Worm (Caenorhabditis elegans) whole organism, young adult: ENCODE measurements around the gene clec-134.

Source experiments
- C06A6.2 ChIP-seq: fragments of 200-800 bp; sonication (Bioruptor generic); conservative IDR thresholded peaks from 2 replicates; pipeline ENCODE4 v1.3.6; 2022; ENCODE audit warnings: missing genetic modification characterization, missing compliant biosample characterization
- D2030.7 ChIP-seq: fragments of 200-800 bp; sonication (Bioruptor generic); IDR thresholded peaks from 2 replicates; pipeline ENCODE4 v1.3.6; 2022; ENCODE audit warnings: missing genetic modification reagents, missing genetic modification characterization, missing compliant biosample characterization
- F22D6.2 ChIP-seq: sonication (generic microtip); optimal IDR thresholded peaks from 2 replicates; lab custom pipeline; 2016; ENCODE audit warnings: mild to moderate bottlenecking, missing genetic modification characterization, missing compliant biosample characterization
- F33H1.4 ChIP-seq: fragments of 200-800 bp; sonication (Bioruptor generic); IDR thresholded peaks from 2 replicates; pipeline ENCODE4 v1.3.6; 2022; ENCODE audit warnings: missing genetic modification reagents, missing genetic modification characterization, missing compliant biosample characterization
- F55B11.4 ChIP-seq: sonication (generic microtip); optimal IDR thresholded peaks from 2 replicates; lab custom pipeline; 2016; ENCODE audit warnings: missing compliant biosample characterization, missing genetic modification characterization, borderline replicate concordance; ENCODE audit not compliant: insufficient read depth
- F57C9.4 ChIP-seq: sonication (generic microtip); optimal IDR thresholded peaks from 2 replicates; lab custom pipeline; 2017; ENCODE audit warnings: mild to moderate bottlenecking, missing genetic modification characterization, missing compliant biosample characterization
- Y53G8AR.9 ChIP-seq: fragments of 200-800 bp; sonication (Bioruptor generic); conservative IDR thresholded peaks from 2 replicates; pipeline ENCODE4 v1.3.6; 2022; ENCODE audit warnings: missing genetic modification reagents, missing genetic modification characterization, missing compliant biosample characterization
- ZK185.1 ChIP-seq: sonication (generic microtip); optimal IDR thresholded peaks from 2 replicates; lab custom pipeline; 2016; ENCODE audit warnings: mild to moderate bottlenecking, missing genetic modification characterization, missing compliant biosample characterization; ENCODE audit not compliant: poor library complexity, severe bottlenecking
- akir-1 ChIP-seq: fragments of 200-800 bp; sonication (Bioruptor generic); optimal IDR thresholded peaks from 2 replicates; lab custom pipeline; 2018; ENCODE audit warnings: mild to moderate bottlenecking, missing genetic modification characterization, moderate library complexity, missing compliant biosample characterization
- aptf-3 ChIP-seq: fragments of 200-800 bp; sonication (Bioruptor generic); IDR thresholded peaks from 2 replicates; pipeline ENCODE4 v1.3.6; 2022; ENCODE audit warnings: missing genetic modification characterization, missing compliant biosample characterization
- bed-2 ChIP-seq: fragments of 200-800 bp; sonication (Bioruptor generic); IDR thresholded peaks from 2 replicates; pipeline ENCODE4 v1.3.6; 2022; ENCODE audit warnings: missing genetic modification reagents, missing genetic modification characterization, missing compliant biosample characterization
- ceh-79 ChIP-seq: sonication (generic microtip); optimal IDR thresholded peaks from 2 replicates; lab custom pipeline; 2017; ENCODE audit warnings: mild to moderate bottlenecking, missing genetic modification characterization, missing compliant biosample characterization
- ceh-91 ChIP-seq: fragments of 200-800 bp; sonication (Bioruptor generic); IDR thresholded peaks from 2 replicates; pipeline ENCODE4 v1.3.6; 2022; ENCODE audit warnings: missing genetic modification reagents, missing genetic modification characterization, missing compliant biosample characterization
- chd-7 ChIP-seq: sonication (generic microtip); optimal IDR thresholded peaks from 2 replicates; lab custom pipeline; 2016; ENCODE audit warnings: mild to moderate bottlenecking, missing genetic modification characterization, moderate library complexity, missing compliant biosample characterization
- efl-1 ChIP-seq: fragments of 150-350 bp; optimal IDR thresholded peaks from 2 replicates; lab custom pipeline; 2014; ENCODE audit warnings: missing biosample characterization, missing genetic modification reagents, missing genetic modification characterization
- egrh-3 ChIP-seq: fragments of 200-800 bp; sonication (Bioruptor generic); IDR thresholded peaks from 2 replicates; pipeline ENCODE4 v1.3.6; 2022; ENCODE audit warnings: missing genetic modification reagents, missing genetic modification characterization, missing compliant biosample characterization
- fkh-3 ChIP-seq: sonication (generic microtip); optimal IDR thresholded peaks from 2 replicates; lab custom pipeline; 2016; ENCODE audit warnings: mild to moderate bottlenecking, missing genetic modification characterization, missing compliant biosample characterization
- gei-17 ChIP-seq: fragments of 200-800 bp; sonication (Bioruptor generic); optimal IDR thresholded peaks from 2 replicates; lab custom pipeline; 2018; ENCODE audit warnings: mild to moderate bottlenecking, missing genetic modification characterization, missing compliant biosample characterization
- hmg-1.2 ChIP-seq: fragments of 200-800 bp; sonication (Bioruptor generic); IDR thresholded peaks from 2 replicates; pipeline ENCODE4 v1.3.6; 2022; ENCODE audit warnings: missing genetic modification reagents, missing genetic modification characterization, missing compliant biosample characterization
- hrde-1 ChIP-seq: sonication (generic microtip); optimal IDR thresholded peaks from 2 replicates; lab custom pipeline; 2016; ENCODE audit warnings: missing genetic modification characterization, mild to moderate bottlenecking, missing compliant biosample characterization, moderate library complexity, missing genotype, missing genetic modification reagents, borderline replicate concordance
- hsf-1 ChIP-seq: fragments of 200-800 bp; sonication (Bioruptor generic); IDR thresholded peaks from 2 replicates; pipeline ENCODE4 v1.3.6; 2022; ENCODE audit warnings: missing genetic modification reagents, missing genetic modification characterization, missing compliant biosample characterization
- lin-35 ChIP-seq, 3 experiments: fragments of 150-350 bp in 2 of 3; sonication (generic microtip) in 1 of 3; optimal IDR thresholded peaks; 2 replicates each; lab custom pipeline; 2014 to 2018; ENCODE audit warnings: missing biosample characterization in 3 of 3, missing genetic modification characterization in 3 of 3, missing genetic modification reagents in 3 of 3
- lin-54 ChIP-seq: fragments of 200-800 bp; sonication (Bioruptor generic); optimal IDR thresholded peaks from 2 replicates; lab custom pipeline; 2018; ENCODE audit warnings: mild to moderate bottlenecking, missing genetic modification characterization, missing compliant biosample characterization
- lsl-1 ChIP-seq: fragments of 200-800 bp; sonication (Bioruptor generic); optimal IDR thresholded peaks from 2 replicates; lab custom pipeline; 2018; ENCODE audit warnings: mild to moderate bottlenecking, missing genetic modification characterization, moderate library complexity, missing compliant biosample characterization
- madf-6 ChIP-seq: fragments of 200-800 bp; sonication (Bioruptor generic); IDR thresholded peaks from 2 replicates; pipeline ENCODE4 v1.3.6; 2022; ENCODE audit warnings: missing genetic modification reagents, missing genetic modification characterization, missing compliant biosample characterization
- madf-8 ChIP-seq: fragments of 200-800 bp; sonication (Bioruptor generic); conservative IDR thresholded peaks from 2 replicates; pipeline ENCODE4 v1.3.6; 2022; ENCODE audit warnings: missing genetic modification reagents, missing genetic modification characterization, missing compliant biosample characterization
- mcd-1 ChIP-seq: fragments of 200-800 bp; sonication (Bioruptor generic); IDR thresholded peaks from 2 replicates; pipeline ENCODE4 v1.3.6; 2022; ENCODE audit warnings: missing genetic modification reagents, missing genetic modification characterization, missing compliant biosample characterization
- nfya-1 ChIP-seq: sonication (generic microtip); optimal IDR thresholded peaks from 2 replicates; lab custom pipeline; 2017; ENCODE audit warnings: antibody characterized with exemption, missing compliant biosample characterization, missing genetic modification characterization, borderline replicate concordance; ENCODE audit not compliant: insufficient read depth
- nfya-2 ChIP-seq: fragments of 200-800 bp; sonication (Bioruptor generic); IDR thresholded peaks from 2 replicates; pipeline ENCODE4 v1.3.6; 2022; ENCODE audit warnings: missing genetic modification reagents, missing genetic modification characterization, missing compliant biosample characterization
- snpc-1.3 ChIP-seq: sonication (generic microtip); optimal IDR thresholded peaks from 2 replicates; lab custom pipeline; 2017; ENCODE audit warnings: missing genetic modification characterization, mild to moderate bottlenecking, missing compliant biosample characterization, antibody characterized with exemption, moderate library complexity, missing genotype, missing genetic modification reagents; ENCODE audit not compliant: insufficient read depth
- snpc-3.4 ChIP-seq: sonication (generic microtip); optimal IDR thresholded peaks from 2 replicates; lab custom pipeline; 2017; ENCODE audit warnings: missing genetic modification characterization, mild to moderate bottlenecking, missing compliant biosample characterization, antibody characterized with exemption, moderate library complexity, missing genotype, missing genetic modification reagents
- somi-1 ChIP-seq: fragments of 200-800 bp; sonication (Bioruptor generic); optimal IDR thresholded peaks from 2 replicates; lab custom pipeline; 2018; ENCODE audit warnings: mild to moderate bottlenecking, missing genetic modification characterization, missing compliant biosample characterization
- tbp1 ChIP-seq: fragments of 200-800 bp; sonication (Bioruptor generic); optimal IDR thresholded peaks from 2 replicates; lab custom pipeline; 2018; ENCODE audit warnings: mild to moderate bottlenecking, missing genetic modification characterization, missing compliant biosample characterization
- xnd-1 ChIP-seq: sonication (generic microtip); optimal IDR thresholded peaks from 2 replicates; lab custom pipeline; 2016; ENCODE audit warnings: missing genotype, missing genetic modification reagents, missing genetic modification characterization, missing compliant biosample characterization
- zfh-2 ChIP-seq: fragments of 200-800 bp; sonication (Bioruptor generic); conservative IDR thresholded peaks from 2 replicates; pipeline ENCODE4 v1.3.6; 2022; ENCODE audit warnings: missing genetic modification reagents, missing genetic modification characterization, missing compliant biosample characterization
- ztf-18 ChIP-seq: sonication (generic microtip); optimal IDR thresholded peaks from 2 replicates; lab custom pipeline; 2016; ENCODE audit warnings: missing genotype, mild to moderate bottlenecking, missing genetic modification characterization, missing compliant biosample characterization
- ztf-22 ChIP-seq: fragments of 200-800 bp; sonication (Bioruptor generic); optimal IDR thresholded peaks from 2 replicates; lab custom pipeline; 2018; ENCODE audit warnings: mild to moderate bottlenecking, missing genetic modification characterization, moderate library complexity, missing compliant biosample characterization

The clec-134 gene

ce11 chrII:3579767-3580166, at the start of gene clec-134:
Gene clec-134 (plus strand): TSS chrII:3580067.
- TF ChIP-seq hsf-1, result no peak
- no peak for TF ChIP-seq hmg-1.2
- TF ChIP-seq, all 124 proteins: peak for 0

ce11 chrII:3540151-3540550, 39.7 kb upstream of the clec-134 start:
- TF ChIP-seq C06A6.2 (no peak), nfya-2 (GFP tag; lab: Robert Waterston, UW) (no peak), lin-35 (GFP tag; optimal IDR thresholded peaks at IDR 0.05; lab: Kevin White, UChicago) (no peak), zfh-2 (peak; percentile 69), chd-7 (tag; lab: Kevin White, UChicago) (no peak), fkh-3 (no peak), ZK185.1 (no peak), F55B11.4 (tag; lab: Kevin White, UChicago) (no peak), akir-1 (no peak), Y53G8AR.9 (GFP tag; lab: Robert Waterston, UW) (no peak), bed-2 (GFP tag; lab: Robert Waterston, UW) (no peak), nfya-1 (no peak), mcd-1 (0 out of 2 replicates have a peak, but pooled peaks have one; percentile 18), egrh-3 (GFP tag; lab: Robert Waterston, UW) (peak; percentile 42; the same call in 1 of the 2 replicates), aptf-3 (GFP tag; lab: Robert Waterston, UW) (no peak), tbp1 (GFP tag; lab: Kevin White, UChicago) (no peak)

- TF ChIP-seq F57C9.4 (tag; lab: Kevin White, UChicago), result no peak
- TF ChIP-seq lsl-1 (GFP tag; lab: Kevin White, UChicago), result peak; percentile 98
- peak; percentile 4 for TF ChIP-seq lin-54 (GFP tag; lab: Kevin White, UChicago)
- TF ChIP-seq efl-1, result peak; percentile 27
- TF ChIP-seq madf-6, result peak; percentile 95
- TF ChIP-seq xnd-1 (tag; lab: Kevin White, UChicago), result peak; percentile 97
- no peak for TF ChIP-seq ceh-79
- TF ChIP-seq snpc-1.3 (tag; lab: Kevin White, UChicago), result peak; percentile 19
- no peak for TF ChIP-seq F22D6.2
- TF ChIP-seq F55B11.4 (tag; lab: Kevin White, UChicago), result no peak
- no peak for TF ChIP-seq gei-17 (GFP tag; lab: Kevin White, UChicago)
- TF ChIP-seq F33H1.4, result peak; percentile 93
- no peak for TF ChIP-seq ztf-22
- TF ChIP-seq D2030.7 (GFP tag; lab: Robert Waterston, UW), result peak; percentile 58
- TF ChIP-seq ceh-91, result 0 out of 2 replicates have a peak, but pooled peaks have one; percentile 38
- no peak for TF ChIP-seq somi-1
- no peak for TF ChIP-seq hrde-1 (tag; lab: Kevin White, UChicago)
- peak; percentile 32; the same call in 1 of the 2 replicates for TF ChIP-seq mcd-1
- TF ChIP-seq ztf-18, result no peak
- peak; percentile 82 for TF ChIP-seq madf-8 (GFP tag; lab: Robert Waterston, UW)
- TF ChIP-seq snpc-3.4 (tag; lab: Kevin White, UChicago), result peak; percentile 10
Observed at ce11 chrII:3546381-3546931, 33.4 kb upstream of the clec-134 start, which contains the start of gene apd-3. Gene apd-3 (minus strand): TSS chrII:3546431.
